Fruit fly (Drosophila melanogaster) whole organism, embryonic: ENCODE data around the gene CG5196.

Experiments used
- Abd-B ChIP-seq: fragments of 200-800 bp; sonication (Bioruptor generic); optimal IDR thresholded peaks from 2 replicates; lab custom pipeline; 2018; ENCODE audit warnings: missing biosample characterization, mild to moderate bottlenecking, missing genetic modification characterization, moderate library complexity
- Blimp-1 ChIP-seq: fragments of 200-800 bp; sonication (Bioruptor generic); optimal IDR thresholded peaks from 3 replicates; lab custom pipeline; 2018; ENCODE audit warnings: missing biosample characterization, missing genetic modification characterization, mild to moderate bottlenecking, moderate library complexity, missing genetic modification reagents
- BtbVII ChIP-seq: fragments of 200-800 bp; sonication (Bioruptor generic); optimal IDR thresholded peaks from 3 replicates; lab custom pipeline; 2017; ENCODE audit warnings: missing biosample characterization, mild to moderate bottlenecking, missing genetic modification characterization
- CG1233 ChIP-seq: fragments of 200-800 bp; sonication (Bioruptor generic); optimal IDR thresholded peaks from 4 replicates; lab custom pipeline; 2018; ENCODE audit warnings: missing biosample characterization, mild to moderate bottlenecking, missing genetic modification characterization
- CG12942 ChIP-seq: fragments of 200-800 bp; sonication (Bioruptor generic); optimal IDR thresholded peaks from 3 replicates; lab custom pipeline; 2016; ENCODE audit warnings: missing biosample characterization, missing genetic modification characterization
- CG13424 ChIP-seq: fragments of 200-800 bp; sonication (Bioruptor generic); optimal IDR thresholded peaks from 2 replicates; lab custom pipeline; 2019; ENCODE audit warnings: missing biosample characterization, mild to moderate bottlenecking, missing genetic modification characterization, moderate library complexity
- CG13775 ChIP-seq: fragments of 200-800 bp; sonication (Bioruptor generic); optimal IDR thresholded peaks from 3 replicates; lab custom pipeline; 2017; ENCODE audit warnings: missing biosample characterization, mild to moderate bottlenecking, missing genetic modification characterization
- CG13894 ChIP-seq: fragments of 200-800 bp; sonication (Bioruptor generic); optimal IDR thresholded peaks from 3 replicates; lab custom pipeline; 2018; ENCODE audit warnings: missing biosample characterization, mild to moderate bottlenecking, missing genetic modification characterization, moderate library complexity
- CG17568 ChIP-seq: fragments of 200-800 bp; sonication (Bioruptor generic); optimal IDR thresholded peaks from 2 replicates; lab custom pipeline; 2018; ENCODE audit warnings: missing biosample characterization, mild to moderate bottlenecking, missing genetic modification characterization, moderate library complexity
- CG33557 ChIP-seq: fragments of 200-800 bp; sonication (Bioruptor generic); optimal IDR thresholded peaks from 2 replicates; lab custom pipeline; 2019; ENCODE audit warnings: missing biosample characterization, mild to moderate bottlenecking, missing genetic modification characterization, moderate library complexity
- CG3726 ChIP-seq: fragments of 200-800 bp; sonication (Bioruptor generic); IDR thresholded peaks from 3 replicates; pipeline ENCODE4, ENCODE4 v1.3.6; 2022; ENCODE audit warnings: missing biosample characterization, missing genetic modification characterization
- CG42726 ChIP-seq: fragments of 200-800 bp; sonication (Bioruptor generic); IDR thresholded peaks from 2 replicates; pipeline ENCODE4 v1.3.6; 2022; ENCODE audit warnings: missing biosample characterization, missing genetic modification characterization; ENCODE audit not compliant: partially characterized antibody
- CG7963 ChIP-seq: fragments of 200-800 bp; sonication (Bioruptor generic); IDR thresholded peaks from 3 replicates; pipeline ENCODE4 v1.3.6; 2022; ENCODE audit warnings: missing biosample characterization, missing genetic modification characterization; ENCODE audit not compliant: partially characterized antibody
- CG8478 ChIP-seq: fragments of >200 bp; optimal IDR thresholded peaks from 2 replicates; lab custom pipeline; 2018
- CG9437 ChIP-seq: fragments of 200-800 bp; sonication (Bioruptor generic); optimal IDR thresholded peaks from 2 replicates; lab custom pipeline; 2018; ENCODE audit warnings: missing biosample characterization, mild to moderate bottlenecking, missing genetic modification characterization
- CG9727 ChIP-seq: fragments of 200-800 bp; sonication (Bioruptor generic); optimal IDR thresholded peaks from 3 replicates; lab custom pipeline; 2017; ENCODE audit warnings: missing biosample characterization, mild to moderate bottlenecking, missing genetic modification characterization
- Dll ChIP-seq: fragments of 200-800 bp; sonication (Bioruptor generic); IDR thresholded peaks from 4 replicates; pipeline ENCODE4 v1.3.6; 2022; ENCODE audit warnings: missing biosample characterization, missing genetic modification characterization; ENCODE audit not compliant: partially characterized antibody
- GATAe ChIP-seq: fragments of 200-800 bp; sonication (Bioruptor generic); conservative IDR thresholded peaks from 2 replicates; pipeline ENCODE4 v1.3.6; 2022; ENCODE audit warnings: missing biosample characterization, missing genetic modification characterization
- HLH4C ChIP-seq: fragments of 200-800 bp; sonication (Bioruptor generic); IDR thresholded peaks from 3 replicates; pipeline ENCODE4 v1.3.6; 2022; ENCODE audit warnings: missing biosample characterization, missing genetic modification characterization; ENCODE audit not compliant: partially characterized antibody
- HLH54F ChIP-seq: fragments of 200-800 bp; sonication (Bioruptor generic); optimal IDR thresholded peaks from 3 replicates; lab custom pipeline; 2016; ENCODE audit warnings: missing biosample characterization, missing genetic modification characterization
- HmgD ChIP-seq: fragments of 200-800 bp; sonication (Bioruptor generic); optimal IDR thresholded peaks from 3 replicates; lab custom pipeline; 2016; ENCODE audit warnings: missing biosample characterization, missing genetic modification characterization
- Lpt ChIP-seq: fragments of >200 bp; optimal IDR thresholded peaks from 2 replicates; lab custom pipeline; 2018; ENCODE audit warnings: missing biosample characterization, missing genetic modification characterization
- NFAT ChIP-seq: fragments of 200-800 bp; sonication (Bioruptor generic); IDR thresholded peaks from 2 replicates; pipeline ENCODE4 v1.3.6; 2022; ENCODE audit warnings: missing biosample characterization, missing genetic modification characterization
- Poxn ChIP-seq: fragments of 200-800 bp; sonication (Bioruptor generic); IDR thresholded peaks from 2 replicates; pipeline ENCODE4 v1.3.6; 2022; ENCODE audit warnings: missing biosample characterization, missing genetic modification characterization
- Ravus ChIP-seq: fragments of 200-800 bp; sonication (Bioruptor generic); IDR thresholded peaks from 2 replicates; pipeline ENCODE4 v1.3.6; 2022; ENCODE audit warnings: missing biosample characterization, missing genetic modification characterization
- Rfx ChIP-seq: fragments of 200-800 bp; sonication (Bioruptor generic); IDR thresholded peaks from 2 replicates; pipeline ENCODE4 v1.3.6; 2022; ENCODE audit warnings: missing biosample characterization, missing genetic modification characterization
- Scr ChIP-seq: fragments of 200-800 bp; sonication (Bioruptor generic); IDR thresholded peaks from 2 replicates; pipeline ENCODE4 v1.3.6; 2022; ENCODE audit warnings: missing biosample characterization, missing genetic modification characterization; ENCODE audit not compliant: partially characterized antibody
- Stat92E ChIP-seq, 3 experiments: fragments of >200 bp in 2 of 3; fragments of 200-800 bp in 1 of 3; sonication (Bioruptor generic) in 1 of 3; optimal IDR thresholded peaks; 2 replicates each; lab custom pipeline; 2017 to 2019; ENCODE audit warnings: missing biosample characterization in 3 of 3, missing genetic modification characterization in 3 of 3, mild to moderate bottlenecking in 1 of 3, moderate library complexity in 1 of 3
- TFAM ChIP-seq: fragments of 200-800 bp; sonication (Bioruptor generic); optimal IDR thresholded peaks from 2 replicates; lab custom pipeline; 2017; ENCODE audit warnings: missing biosample characterization, missing genetic modification characterization, inconsistent platforms
- al ChIP-seq: fragments of 200-800 bp; sonication (Bioruptor generic); IDR thresholded peaks from 2 replicates; pipeline ENCODE4 v1.3.6; 2022; ENCODE audit warnings: missing biosample characterization, missing genetic modification characterization
- bcd ChIP-seq: fragments of 200-800 bp; sonication (Bioruptor generic); optimal IDR thresholded peaks from 2 replicates; lab custom pipeline; 2017; ENCODE audit warnings: missing biosample characterization, mild to moderate bottlenecking, missing genetic modification characterization
- dati ChIP-seq: fragments of 200-800 bp; sonication (Bioruptor generic); IDR thresholded peaks from 2 replicates; pipeline ENCODE4 v1.3.6; 2022; ENCODE audit warnings: missing biosample characterization, missing genetic modification characterization
- dm ChIP-seq: fragments of 200-800 bp; sonication (Bioruptor generic); optimal IDR thresholded peaks from 3 replicates; lab custom pipeline; 2016; ENCODE audit warnings: missing biosample characterization, missing genetic modification characterization
- ems ChIP-seq: fragments of 200-800 bp; sonication (Bioruptor generic); optimal IDR thresholded peaks from 3 replicates; lab custom pipeline; 2016; ENCODE audit warnings: missing biosample characterization, missing genetic modification characterization
- gro ChIP-seq: fragments of 200-800 bp; sonication (Bioruptor generic); optimal IDR thresholded peaks from 2 replicates; lab custom pipeline; 2016; ENCODE audit warnings: missing biosample characterization, missing genetic modification characterization
- gt ChIP-seq: fragments of 200-800 bp; sonication (Bioruptor generic); IDR thresholded peaks from 2 replicates; pipeline ENCODE4 v1.3.6; 2022; ENCODE audit warnings: missing biosample characterization, missing genetic modification characterization
- hkb ChIP-seq, 2 experiments: fragments of 200-800 bp in 1 of 2; fragments of >200 bp in 1 of 2; sonication (Bioruptor generic) in 1 of 2; IDR thresholded peaks in 1 of 2; optimal IDR thresholded peaks in 1 of 2; 2 replicates each; pipeline versions ENCODE4 v1.3.6 to Lab custom; 2017 to 2022; ENCODE audit warnings: missing biosample characterization in 1 of 2, missing genetic modification characterization in 1 of 2
- jumu ChIP-seq: fragments of 200-800 bp; sonication (Bioruptor generic); optimal IDR thresholded peaks from 3 replicates; lab custom pipeline; 2016; ENCODE audit warnings: missing biosample characterization, missing genetic modification characterization
- lbe ChIP-seq: fragments of 200-800 bp; sonication (Bioruptor generic); optimal IDR thresholded peaks from 2 replicates; lab custom pipeline; 2016; ENCODE audit warnings: missing biosample characterization, mild to moderate bottlenecking, missing genetic modification characterization
- lola ChIP-seq, 3 experiments: fragments of >200 bp in 2 of 3; fragments of 200-800 bp in 1 of 3; sonication (Bioruptor generic) in 1 of 3; optimal IDR thresholded peaks; 2 replicates each; lab custom pipeline; 2017 to 2019; ENCODE audit warnings: missing biosample characterization in 3 of 3, missing genetic modification characterization in 3 of 3, mild to moderate bottlenecking in 1 of 3, moderate library complexity in 1 of 3
- mam ChIP-seq: fragments of 200-800 bp; sonication (Bioruptor generic); optimal IDR thresholded peaks from 3 replicates; lab custom pipeline; 2016; ENCODE audit warnings: missing biosample characterization, missing genetic modification characterization
- onecut ChIP-seq: fragments of 200-800 bp; sonication (Bioruptor generic); IDR thresholded peaks from 2 replicates; pipeline ENCODE4 v1.3.6; 2022; ENCODE audit warnings: missing biosample characterization, missing genetic modification characterization
- pfk ChIP-seq: fragments of 200-800 bp; sonication (Bioruptor generic); optimal IDR thresholded peaks from 2 replicates; lab custom pipeline; 2018; ENCODE audit warnings: missing biosample characterization, mild to moderate bottlenecking, missing genetic modification characterization, moderate library complexity
- ssp ChIP-seq: fragments of 200-800 bp; sonication (Bioruptor generic); IDR thresholded peaks from 2 replicates; pipeline ENCODE4 v1.3.6; 2022; ENCODE audit warnings: missing biosample characterization, missing genetic modification characterization
- tin ChIP-seq: fragments of 200-800 bp; sonication (Bioruptor generic); optimal IDR thresholded peaks from 3 replicates; lab custom pipeline; 2016; ENCODE audit warnings: missing biosample characterization, missing genetic modification characterization
- tll ChIP-seq, 2 experiments: fragments of 200-800 bp in 1 of 2; fragments of >200 bp in 1 of 2; sonication (Bioruptor generic) in 1 of 2; optimal IDR thresholded peaks; 2 replicates each; lab custom pipeline; 2017 to 2019; ENCODE audit warnings: missing biosample characterization in 2 of 2, missing genetic modification characterization in 2 of 2, mild to moderate bottlenecking in 1 of 2, moderate library complexity in 1 of 2
- unpg ChIP-seq: fragments of 200-800 bp; sonication (Bioruptor generic); optimal IDR thresholded peaks from 3 replicates; lab custom pipeline; 2018; ENCODE audit warnings: missing biosample characterization, mild to moderate bottlenecking, missing genetic modification characterization, moderate library complexity
- yki ChIP-seq: fragments of >200 bp; optimal IDR thresholded peaks from 3 replicates; lab custom pipeline; 2018
- zen2 ChIP-seq: fragments of 200-800 bp; sonication (Bioruptor generic); IDR thresholded peaks from 3 replicates; pipeline ENCODE4 v1.3.6; 2022; ENCODE audit warnings: missing biosample characterization, missing genetic modification characterization; ENCODE audit not compliant: partially characterized antibody

The CG5196 gene

dm6 chr3R:12402935-12403334, 5.2 kb upstream of the CG5196 start (continued):
- TF ChIP-seq hkb (optimal IDR thresholded peaks at IDR 0.05; lab: Kevin White, UChicago): no peak
- TF ChIP-seq hkb (GFP tag; IDR thresholded peaks at IDR 0.05; lab: Robert Waterston, UW): peak; percentile 99
- TF ChIP-seq lbe (GFP tag; lab: Kevin White, UChicago): peak; percentile 97
- TF ChIP-seq CG13424 (tag; lab: Kevin White, UChicago): peak; percentile 99
- TF ChIP-seq dm (GFP tag; lab: Kevin White, UChicago): peak; percentile 85
- TF ChIP-seq CG7963 (GFP tag; lab: Robert Waterston, UW): no peak
- TF ChIP-seq CG9727 (GFP tag; lab: Kevin White, UChicago): peak; percentile 98
- TF ChIP-seq Scr (GFP tag; lab: Robert Waterston, UW): peak; percentile 51
- TF ChIP-seq dati (GFP tag; lab: Robert Waterston, UW): peak; percentile 90
- peak; percentile 92 for TF ChIP-seq CG12942 (GFP tag; lab: Kevin White, UChicago)
- TF ChIP-seq Abd-B (GFP tag; lab: Kevin White, UChicago): peak; percentile 94
- TF ChIP-seq Stat92E (GFP tag; optimal IDR thresholded peaks at IDR 0.05; lab: Kevin White, UChicago): peak in 1 of 3 experiments; percentile 95
- TF ChIP-seq Rfx: peak; percentile 97
- peak; percentile 96 for TF ChIP-seq CG13775 (GFP tag; lab: Kevin White, UChicago)
- TF ChIP-seq gt: peak; percentile 85
- peak; percentile 72; the same call in 1 of the 2 replicates for TF ChIP-seq GATAe (GFP tag; lab: Robert Waterston, UW)
- TF ChIP-seq Dll (GFP tag; lab: Robert Waterston, UW): peak; percentile 72
- TF ChIP-seq ems (GFP tag; lab: Kevin White, UChicago): peak; percentile 97
- no peak for TF ChIP-seq CG42726
- peak; percentile 86 for TF ChIP-seq Ravus (GFP tag; lab: Robert Waterston, UW)
- peak; percentile 99 for TF ChIP-seq CG33557 (GFP tag; lab: Kevin White, UChicago)
- TF ChIP-seq TFAM (GFP tag; lab: Kevin White, UChicago): peak; percentile 94
- TF ChIP-seq gro: peak; percentile 97
- TF ChIP-seq jumu: peak; percentile 88
- no peak for TF ChIP-seq CG8478 (lab: Kevin White, UChicago)
- peak; percentile 97 for TF ChIP-seq bcd
- TF ChIP-seq CG9437: peak; percentile 92
- TF ChIP-seq tll (GFP tag; optimal IDR thresholded peaks at IDR 0.05; lab: Kevin White, UChicago): peak in 1 of 2 experiments; percentile 76
- peak; percentile 76 for TF ChIP-seq ssp (GFP tag; lab: Robert Waterston, UW)
- TF ChIP-seq mam: peak; percentile 92
- peak; percentile 99 for TF ChIP-seq unpg (GFP tag; lab: Kevin White, UChicago)
- peak; percentile 89 for TF ChIP-seq HLH54F (GFP tag; lab: Kevin White, UChicago)
- TF ChIP-seq onecut (GFP tag; lab: Robert Waterston, UW): peak; percentile 97
- TF ChIP-seq CG1233: peak; percentile 98
- TF ChIP-seq HLH4C (GFP tag; lab: Robert Waterston, UW): 0 out of 3 replicates have a peak, but pooled peaks have one; percentile 40
- TF ChIP-seq BtbVII (GFP tag; lab: Kevin White, UChicago): peak; percentile 100
- peak; percentile 89 for TF ChIP-seq CG3726 (GFP tag; lab: Robert Waterston, UW)
- peak; percentile 92 for TF ChIP-seq NFAT (GFP tag; lab: Robert Waterston, UW)
- TF ChIP-seq Blimp-1 (GFP tag; lab: Kevin White, UChicago): peak; percentile 97
- peak; percentile 93 for TF ChIP-seq HmgD (GFP tag; lab: Kevin White, UChicago)
- no peak for TF ChIP-seq Lpt (GFP tag; lab: Kevin White, UChicago)
- peak; percentile 87 for TF ChIP-seq al (GFP tag; lab: Robert Waterston, UW)
- 0 out of 3 replicates have a peak, but pooled peaks have one; percentile 17 for TF ChIP-seq zen2 (GFP tag; lab: Robert Waterston, UW)
- peak; percentile 100 for TF ChIP-seq tin (GFP tag; lab: Kevin White, UChicago)
- peak in 1 of 3 experiments; percentile 99 for TF ChIP-seq lola (GFP tag; optimal IDR thresholded peaks at IDR 0.05; lab: Kevin White, UChicago)
- peak; percentile 54 for TF ChIP-seq Poxn (GFP tag; lab: Robert Waterston, UW)
- TF ChIP-seq pfk (GFP tag; lab: Kevin White, UChicago): peak; percentile 76
- TF ChIP-seq CG17568: peak; percentile 97
- TF ChIP-seq CG13894: peak; percentile 99
- no peak for TF ChIP-seq yki (lab: Kevin White, UChicago)
